Worm (Caenorhabditis elegans) whole organism, mixed stage, embryonic: ENCODE data around the gene math-3.

Experiments used
- lsy-2 ChIP-seq: fragments of 150-350 bp; optimal IDR thresholded peaks from 2 replicates; lab custom pipeline; 2014; ENCODE audit warnings: missing biosample characterization, missing genetic modification characterization
- nhr-76 ChIP-seq: sonication (generic microtip); optimal IDR thresholded peaks from 2 replicates; lab custom pipeline; 2017; ENCODE audit warnings: missing biosample characterization, missing genetic modification characterization
- snpc-4 ChIP-seq: fragments of 150-350 bp; optimal IDR thresholded peaks from 2 replicates; lab custom pipeline; 2014; ENCODE audit warnings: missing biosample characterization, missing genetic modification characterization
- sptf-1 ChIP-seq: sonication (generic microtip); optimal IDR thresholded peaks from 2 replicates; lab custom pipeline; 2017; ENCODE audit warnings: mild to moderate bottlenecking, missing genetic modification characterization, moderate library complexity, missing compliant biosample characterization
- tbx-8 ChIP-seq: fragments of 200-800 bp; sonication (Bioruptor generic); optimal IDR thresholded peaks from 2 replicates; lab custom pipeline; 2018; ENCODE audit warnings: mild to moderate bottlenecking, missing genetic modification characterization, moderate library complexity, missing compliant biosample characterization

DNA sequence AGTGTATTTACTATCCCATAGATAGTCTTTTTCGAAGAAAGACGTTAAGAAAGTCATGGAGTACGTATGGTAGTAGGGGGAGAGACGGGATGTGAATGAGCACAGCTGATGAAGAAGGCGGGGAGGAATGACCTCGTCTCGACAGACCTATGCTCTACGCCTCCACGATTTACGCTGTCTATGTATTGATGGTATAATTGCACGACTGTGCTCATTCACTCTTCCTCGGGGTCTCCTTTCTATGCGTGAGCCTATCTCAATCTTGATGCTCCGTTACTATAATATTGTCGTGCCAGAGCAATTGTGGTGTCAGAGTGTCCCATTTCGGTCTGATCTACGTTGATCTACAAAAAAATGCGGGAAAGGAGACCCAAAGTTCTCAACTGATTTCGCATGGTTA is 14.3 kb downstream of the math-3 start, which contains the start of gene C08F1.10:
- TF ChIP-seq snpc-4 (tag; lab: Kevin White, UChicago) (no peak), sptf-1 (no peak), tbx-8 (GFP tag; lab: Kevin White, UChicago) (no peak), nhr-76 (no peak), lsy-2 (tag; lab: Kevin White, UChicago) (no peak)
